Worm (Caenorhabditis elegans) whole organism, early embryonic: ENCODE data around the gene F58E1.13.

Source experiments
- B0310.2 ChIP-seq: sonication (generic microtip); optimal IDR thresholded peaks from 2 replicates; lab custom pipeline; 2016; ENCODE audit warnings: mild to moderate bottlenecking, missing genetic modification characterization, missing compliant biosample characterization
- F13C5.2 ChIP-seq: sonication (generic microtip); optimal IDR thresholded peaks from 2 replicates; lab custom pipeline; 2017; ENCODE audit warnings: mild to moderate bottlenecking, missing genetic modification characterization, inconsistent platforms, missing compliant biosample characterization
- aly-1 ChIP-seq: sonication (generic microtip); optimal IDR thresholded peaks from 2 replicates; lab custom pipeline; 2016; ENCODE audit warnings: missing genetic modification characterization, missing compliant biosample characterization
- ama-1 ChIP-seq: fragments of 150-350 bp; optimal IDR thresholded peaks from 2 replicates; lab custom pipeline; 2014
- ceh-13 ChIP-seq: fragments of 200-800 bp; sonication (Bioruptor generic); optimal IDR thresholded peaks from 2 replicates; lab custom pipeline; 2018; ENCODE audit warnings: mild to moderate bottlenecking, missing genetic modification characterization, missing compliant biosample characterization
- ceh-36 ChIP-seq: sonication (generic microtip); optimal IDR thresholded peaks from 2 replicates; lab custom pipeline; 2016; ENCODE audit warnings: missing genetic modification characterization, inconsistent platforms, missing compliant biosample characterization
- ets-7 ChIP-seq: sonication (generic microtip); optimal IDR thresholded peaks from 2 replicates; lab custom pipeline; 2016; ENCODE audit warnings: missing genotype, missing genetic modification characterization, missing compliant biosample characterization
- flt-1 ChIP-seq: fragments of 200-800 bp; sonication (Bioruptor generic); IDR thresholded peaks from 2 replicates; pipeline ENCODE4 v1.3.6; 2022; ENCODE audit warnings: missing genetic modification characterization, missing compliant biosample characterization
- hmbx-1 ChIP-seq: sonication (generic microtip); optimal IDR thresholded peaks from 2 replicates; lab custom pipeline; 2016; ENCODE audit warnings: mild to moderate bottlenecking, missing genetic modification characterization, missing compliant biosample characterization
- hmg-4 ChIP-seq: fragments of 200-800 bp; sonication (Bioruptor generic); optimal IDR thresholded peaks from 2 replicates; lab custom pipeline; 2018; ENCODE audit warnings: mild to moderate bottlenecking, missing genetic modification characterization, missing compliant biosample characterization
- hnd-1 ChIP-seq: sonication (generic microtip); optimal IDR thresholded peaks from 2 replicates; lab custom pipeline; 2016; ENCODE audit warnings: missing genetic modification characterization, missing compliant biosample characterization
- pes-1 ChIP-seq: fragments of 200-800 bp; sonication (Bioruptor generic); IDR thresholded peaks from 2 replicates; pipeline ENCODE4 v1.3.6; 2022; ENCODE audit warnings: missing genetic modification reagents, missing genetic modification characterization, missing compliant biosample characterization
- scrt-1 ChIP-seq: fragments of 200-800 bp; sonication (Bioruptor generic); IDR thresholded peaks from 2 replicates; pipeline ENCODE4 v1.3.6; 2022; ENCODE audit warnings: missing genetic modification characterization, missing compliant biosample characterization
- sea-1 ChIP-seq: fragments of 200-800 bp; sonication (Bioruptor generic); conservative IDR thresholded peaks from 2 replicates; pipeline ENCODE4 v1.3.6; 2022; ENCODE audit warnings: missing genetic modification characterization, missing compliant biosample characterization
- tbx-11 ChIP-seq: fragments of 200-800 bp; sonication (Bioruptor generic); IDR thresholded peaks from 2 replicates; pipeline ENCODE4 v1.3.6; 2022; ENCODE audit warnings: missing genetic modification characterization, missing compliant biosample characterization
- tbx-37 ChIP-seq: fragments of 200-800 bp; sonication (Bioruptor generic); conservative IDR thresholded peaks from 2 replicates; pipeline ENCODE4 v1.3.6; 2022; ENCODE audit warnings: missing genetic modification reagents, missing genetic modification characterization, missing compliant biosample characterization
- tra-4 ChIP-seq: sonication (generic microtip); optimal IDR thresholded peaks from 2 replicates; lab custom pipeline; 2017; ENCODE audit warnings: missing genetic modification characterization, missing compliant biosample characterization

F58E1.13 gene

DNA sequence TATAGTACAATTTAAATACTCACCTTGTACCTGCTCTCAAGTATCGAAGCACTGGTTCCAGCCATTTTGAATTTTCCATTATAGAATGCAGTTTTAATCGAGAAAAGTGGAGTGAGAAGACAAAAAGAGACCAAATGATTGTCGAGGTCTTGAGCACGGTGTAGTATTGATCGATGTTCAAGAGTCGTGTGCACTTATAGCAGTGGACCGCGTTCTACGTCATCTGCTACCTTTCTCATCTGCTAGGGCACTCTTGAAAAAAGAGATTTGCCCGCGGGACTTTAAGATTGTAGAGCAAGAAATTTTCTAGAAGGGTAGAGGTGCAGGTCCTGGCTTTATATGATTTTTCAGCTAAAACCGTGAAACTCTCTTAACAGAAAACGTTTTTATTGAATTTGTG, 2.8 kb downstream of the F58E1.13 start, which contains the start of gene fbxc-21:
Gene fbxc-21 (minus strand): TSS at position 101 of the 400 bp plus-strand sequence.
- TF ChIP-seq hnd-1 (no peak), ceh-13 (GFP tag; lab: Kevin White, UChicago) (no peak), pes-1 (GFP tag; lab: Robert Waterston, UW) (no peak), flt-1 (GFP tag; lab: Robert Waterston, UW) (no peak), aly-1 (tag; lab: Kevin White, UChicago) (no peak), B0310.2 (tag; lab: Kevin White, UChicago) (no peak), tbx-37 (GFP tag; lab: Robert Waterston, UW) (no peak), sea-1 (GFP tag; lab: Robert Waterston, UW) (no peak), scrt-1 (GFP tag; lab: Robert Waterston, UW) (no peak), F13C5.2 (no peak), tbx-11 (GFP tag; lab: Robert Waterston, UW) (no peak), hmg-4 (GFP tag; lab: Kevin White, UChicago) (no peak), ama-1 (lab: Kevin White, UChicago) (no peak), tra-4 (no peak), ets-7 (tag; lab: Kevin White, UChicago) (no peak), hmbx-1 (tag; lab: Kevin White, UChicago) (no peak), ceh-36 (no peak)

- no peak for TF ChIP-seq B0310.2 (tag; lab: Kevin White, UChicago)
- TF ChIP-seq ceh-13 (GFP tag; lab: Kevin White, UChicago), result no peak
- TF ChIP-seq pes-1 (GFP tag; lab: Robert Waterston, UW), result no peak
- TF ChIP-seq aly-1 (tag; lab: Kevin White, UChicago), result no peak
- no peak for TF ChIP-seq tbx-11 (GFP tag; lab: Robert Waterston, UW)
- TF ChIP-seq tbx-37 (GFP tag; lab: Robert Waterston, UW), result no peak
- TF ChIP-seq hmg-4 (GFP tag; lab: Kevin White, UChicago), result no peak
- TF ChIP-seq scrt-1 (GFP tag; lab: Robert Waterston, UW), result no peak
- TF ChIP-seq tra-4, result no peak
- no peak for TF ChIP-seq hnd-1
Observed at ce11 chrII:1691011-1691410, 4.7 kb downstream of the F58E1.13 start, which contains the start of gene fbxc-22. TSS of gene fbxc-22 (minus strand) at chrII:1691111.

DNA sequence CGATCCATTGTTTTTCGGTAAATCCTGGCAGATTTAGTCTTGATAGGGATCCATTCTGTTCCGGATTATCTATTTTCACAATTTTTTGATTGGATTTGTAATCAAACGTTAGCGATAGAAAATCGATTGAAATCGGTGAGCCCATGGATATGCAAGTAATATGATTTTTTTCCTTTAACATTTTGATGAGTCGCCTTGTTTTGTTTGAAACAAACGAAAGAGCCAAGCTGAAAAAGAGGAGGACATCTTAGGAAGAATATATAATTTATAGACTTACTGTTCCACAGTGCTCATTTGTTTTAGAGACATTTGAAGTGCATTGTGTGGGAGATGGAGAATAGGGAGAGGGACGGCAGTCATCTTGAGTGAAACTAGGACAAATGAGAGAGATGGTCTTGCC, 6.9 kb downstream of the F58E1.13 start, which contains the start of the genes fbxb-18 and fbxb-19:
Gene fbxb-18 (minus strand): TSS at position 101 of the 400 bp plus-strand sequence.
Gene fbxb-19 (minus strand): TSS at position 369 of the 400 bp plus-strand sequence.
- TF ChIP-seq hmbx-1 (tag; lab: Kevin White, UChicago) (no peak), scrt-1 (GFP tag; lab: Robert Waterston, UW) (no peak), sea-1 (GFP tag; lab: Robert Waterston, UW) (no peak), ceh-36 (no peak), hnd-1 (no peak), flt-1 (GFP tag; lab: Robert Waterston, UW) (no peak), B0310.2 (tag; lab: Kevin White, UChicago) (no peak), ceh-13 (GFP tag; lab: Kevin White, UChicago) (no peak), ets-7 (tag; lab: Kevin White, UChicago) (no peak), tbx-11 (GFP tag; lab: Robert Waterston, UW) (no peak), tra-4 (no peak), tbx-37 (GFP tag; lab: Robert Waterston, UW) (no peak), ama-1 (lab: Kevin White, UChicago) (no peak)

- no peak for TF ChIP-seq hmg-4 (GFP tag; lab: Kevin White, UChicago)
- no peak for TF ChIP-seq flt-1 (GFP tag; lab: Robert Waterston, UW)
- no peak for TF ChIP-seq aly-1 (tag; lab: Kevin White, UChicago)
- TF ChIP-seq tra-4, result no peak
- no peak for TF ChIP-seq scrt-1 (GFP tag; lab: Robert Waterston, UW)
- TF ChIP-seq hnd-1, result no peak
- no peak for TF ChIP-seq ets-7 (tag; lab: Kevin White, UChicago)
- no peak for TF ChIP-seq tbx-37 (GFP tag; lab: Robert Waterston, UW)
- no peak for TF ChIP-seq pes-1 (GFP tag; lab: Robert Waterston, UW)
- no peak for TF ChIP-seq F13C5.2
- no peak for TF ChIP-seq B0310.2 (tag; lab: Kevin White, UChicago)
- no peak for TF ChIP-seq ama-1 (lab: Kevin White, UChicago)
- no peak for TF ChIP-seq sea-1 (GFP tag; lab: Robert Waterston, UW)
- no peak for TF ChIP-seq hmbx-1 (tag; lab: Kevin White, UChicago)
- no peak for TF ChIP-seq ceh-13 (GFP tag; lab: Kevin White, UChicago)
- TF ChIP-seq ceh-36, result no peak
- TF ChIP-seq tbx-11 (GFP tag; lab: Robert Waterston, UW), result no peak
Observed at ce11 chrII:1683742-1684141, 11.9 kb downstream of the F58E1.13 start, which contains the start of gene fbxb-25. TSS of gene fbxb-25 (plus strand) at chrII:1684042.

ce11 chrII:1682218-1682617, 13.5 kb downstream of the F58E1.13 start, which contains the start of gene fbxb-26:
TSS of gene fbxb-26 (plus strand) at chrII:1682518.
- TF ChIP-seq ceh-13 (GFP tag; lab: Kevin White, UChicago) (no peak), F13C5.2 (no peak), flt-1 (GFP tag; lab: Robert Waterston, UW) (no peak), sea-1 (GFP tag; lab: Robert Waterston, UW) (no peak), tbx-37 (GFP tag; lab: Robert Waterston, UW) (no peak), ets-7 (tag; lab: Kevin White, UChicago) (no peak), pes-1 (GFP tag; lab: Robert Waterston, UW) (no peak), B0310.2 (tag; lab: Kevin White, UChicago) (no peak)

- TF ChIP-seq ceh-36 (no peak), tbx-11 (GFP tag; lab: Robert Waterston, UW) (no peak), ets-7 (tag; lab: Kevin White, UChicago) (no peak), pes-1 (GFP tag; lab: Robert Waterston, UW) (no peak), B0310.2 (tag; lab: Kevin White, UChicago) (no peak), F13C5.2 (no peak), flt-1 (GFP tag; lab: Robert Waterston, UW) (no peak), aly-1 (tag; lab: Kevin White, UChicago) (no peak), ceh-13 (GFP tag; lab: Kevin White, UChicago) (no peak), ama-1 (lab: Kevin White, UChicago) (no peak), hnd-1 (no peak), scrt-1 (GFP tag; lab: Robert Waterston, UW) (no peak), tbx-37 (GFP tag; lab: Robert Waterston, UW) (no peak), sea-1 (GFP tag; lab: Robert Waterston, UW) (no peak), hmbx-1 (tag; lab: Kevin White, UChicago) (no peak), tra-4 (no peak), hmg-4 (GFP tag; lab: Kevin White, UChicago) (no peak)
Observed at ce11 chrII:1679081-1679480, 16.6 kb downstream of the F58E1.13 start, which contains the start of gene irld-36. TSS of gene irld-36 (plus strand) at chrII:1679381.
